Worm (Caenorhabditis elegans): ENCODE results near the gene aly-3.

ce11 chrIV:12080807-12081206, 42.3 kb upstream of the aly-3 start:
- TF ChIP-seq ces-1 (GFP tag; optimal IDR thresholded peaks at IDR 0.05) = no peak
- no peak for TF ChIP-seq mes-2 (tag; optimal IDR thresholded peaks at IDR 0.05; ENCODE audit: poor library complexity, severe bottlenecking)
- no peak for TF ChIP-seq snpc-4 (tag; optimal IDR thresholded peaks at IDR 0.05)
- no peak for TF ChIP-seq pha-4 (GFP tag; IDR thresholded peaks at IDR 0.05)
- TF ChIP-seq pha-4 (tag; optimal IDR thresholded peaks at IDR 0.05) = no peak
- TF ChIP-seq daf-12 (tag; optimal IDR thresholded peaks at IDR 0.05) = no peak
- no peak for TF ChIP-seq nhr-237 (tag; optimal IDR thresholded peaks at IDR 0.05)
- TF ChIP-seq hif-1 (tag; optimal IDR thresholded peaks at IDR 0.05) = no peak
